Fruit fly (Drosophila melanogaster) S2 (cell line): Measurements from ENCODE around the gene Ostgamma.

Experiments
- CG8478 ChIP-seq: fragments of >200 bp; optimal IDR thresholded peaks from 2 replicates; lab custom pipeline; 2018
- CTCF ChIP-seq, 2 experiments: fragments of >200 bp; optimal IDR thresholded peaks; 2 replicates each; lab custom pipeline; 2018

DNA sequence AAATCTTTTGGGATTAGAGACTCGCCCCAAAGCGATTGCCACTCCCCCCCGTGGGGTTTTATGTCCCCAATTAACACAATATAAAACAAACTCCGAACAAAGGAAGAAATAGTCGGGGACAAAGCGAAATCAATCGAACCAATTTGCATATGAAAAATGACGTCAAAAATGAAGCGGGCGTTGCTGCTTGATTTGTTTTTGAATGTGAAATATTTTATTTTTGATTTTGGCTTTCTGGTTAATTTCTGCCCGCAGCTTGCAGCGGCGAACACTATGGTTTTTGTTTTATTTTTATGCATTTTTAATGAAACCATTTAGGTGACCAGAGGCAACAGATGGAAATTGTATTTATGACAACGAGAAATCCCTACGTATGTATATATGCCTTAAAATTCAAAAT, 39.3 kb downstream of the Ostgamma start:
- TF ChIP-seq CTCF (optimal IDR thresholded peaks at IDR 0.05; lab: Kevin White, UChicago) (no peak), CG8478 (lab: Kevin White, UChicago) (no peak)
